Worm (Caenorhabditis elegans) whole organism, L4 larva: ENCODE results near the gene tsp-3.
A peak's percentile ranks its signal among the peaks of the same experiment; 100 is the strongest.

Source experiments
- cey-2 ChIP-seq: sonication (generic microtip); optimal IDR thresholded peaks from 3 replicates; lab custom pipeline; 2017; ENCODE audit warnings: missing genetic modification characterization, mild to moderate bottlenecking, missing compliant biosample characterization, antibody characterized with exemption, borderline replicate concordance; ENCODE audit not compliant: insufficient read depth
- daf-16 ChIP-seq, 3 experiments: sonication (generic microtip); optimal IDR thresholded peaks; 2 replicates each; lab custom pipeline; 2016 to 2017; ENCODE audit warnings: missing genetic modification characterization in 3 of 3, missing genetic modification reagents in 3 of 3, mild to moderate bottlenecking in 2 of 3, missing compliant biosample characterization in 2 of 3, missing biosample characterization in 1 of 3, moderate library complexity in 1 of 3
- dve-1 ChIP-seq: sonication (generic microtip); optimal IDR thresholded peaks from 2 replicates; lab custom pipeline; 2017; ENCODE audit warnings: antibody characterized with exemption, mild to moderate bottlenecking, missing genetic modification characterization, missing compliant biosample characterization; ENCODE audit not compliant: insufficient read depth
- hmg-1.1 ChIP-seq: fragments of 200-800 bp; sonication (Bioruptor generic); IDR thresholded peaks from 2 replicates; pipeline ENCODE4 v1.3.6; 2022; ENCODE audit warnings: missing genetic modification reagents, missing genetic modification characterization, missing compliant biosample characterization
- lim-7 ChIP-seq: fragments of 200-800 bp; sonication (Bioruptor generic); IDR thresholded peaks from 2 replicates; pipeline ENCODE4 v1.3.6; 2022; ENCODE audit warnings: missing genetic modification characterization, missing compliant biosample characterization
- lin-38 ChIP-seq: fragments of 200-800 bp; sonication (Bioruptor generic); IDR thresholded peaks from 2 replicates; pipeline ENCODE4 v1.3.6; 2022; ENCODE audit warnings: missing genetic modification reagents, missing genetic modification characterization, missing compliant biosample characterization
- mxl-3 ChIP-seq: fragments of 200-800 bp; sonication (Bioruptor generic); optimal IDR thresholded peaks from 2 replicates; lab custom pipeline; 2018; ENCODE audit warnings: mild to moderate bottlenecking, missing genetic modification characterization, missing compliant biosample characterization
- nhr-48 ChIP-seq: sonication (generic microtip); optimal IDR thresholded peaks from 2 replicates; lab custom pipeline; 2016; ENCODE audit warnings: mild to moderate bottlenecking, missing genetic modification characterization, missing compliant biosample characterization
- spr-3 ChIP-seq: fragments of 200-800 bp; sonication (Bioruptor generic); optimal IDR thresholded peaks from 2 replicates; lab custom pipeline; 2018; ENCODE audit warnings: mild to moderate bottlenecking, missing genetic modification characterization, missing compliant biosample characterization
- unc-62 ChIP-seq, 3 experiments: fragments of 150-350 bp in 1 of 3; sonication (generic microtip); optimal IDR thresholded peaks in 2 of 3; peaks in 1 of 3; 1 replicate in 1 of 3; 2 replicates in 2 of 3; lab custom pipeline; 2014 to 2017; ENCODE audit warnings: missing biosample characterization in 3 of 3, missing genetic modification characterization in 3 of 3, missing genetic modification reagents in 3 of 3, missing genotype in 1 of 3

Gene tsp-3

ce11 chrIII:13260344-13260743, 47.9 kb downstream of the tsp-3 start:
- TF ChIP-seq lim-7 (GFP tag; lab: Robert Waterston, UW), result no peak
- TF ChIP-seq daf-16 (GFP tag; optimal IDR thresholded peaks at IDR 0.05; lab: Kevin White, UChicago), result peak in 1 of 2 experiments; percentile 2
- peak; percentile 40 for TF ChIP-seq daf-16 (tag; optimal IDR thresholded peaks at IDR 0.05; lab: Kevin White, UChicago)
- 0 out of 2 replicates have a peak, but pooled peaks have one; percentile 20 for TF ChIP-seq lin-38 (GFP tag; lab: Robert Waterston, UW)
- TF ChIP-seq, all 104 proteins: peak for 2

ce11 chrIII:13262987-13263386, 50.5 kb downstream of the tsp-3 start, which contains the start of gene F56A8.4:
TSS of gene F56A8.4 (plus strand) at chrIII:13263287.
- no peak for TF ChIP-seq hmg-1.1 (GFP tag; lab: Robert Waterston, UW)
- TF ChIP-seq unc-62 (GFP tag; optimal IDR thresholded peaks at IDR 0.05 in 1 of 2; lab: Kevin White, UChicago), result no peak
- TF ChIP-seq unc-62 (tag; optimal IDR thresholded peaks at IDR 0.05; lab: Kevin White, UChicago), result no peak
- TF ChIP-seq spr-3 (GFP tag; lab: Kevin White, UChicago), result no peak
- TF ChIP-seq nhr-48 (tag; lab: Kevin White, UChicago), result no peak
- no peak for TF ChIP-seq dve-1 (tag; lab: Kevin White, UChicago)
- no peak for TF ChIP-seq mxl-3
- no peak for TF ChIP-seq cey-2
